Worm (Caenorhabditis elegans) whole organism, L4/young adult: ENCODE data around the gene catp-3.

Experiments
- W03F9.2 ChIP-seq: fragments of 150-350 bp; optimal IDR thresholded peaks from 2 replicates; lab custom pipeline; 2014; ENCODE audit warnings: missing biosample characterization, missing genetic modification characterization
- him-1 ChIP-seq: sonication (generic microtip); optimal IDR thresholded peaks from 2 replicates; lab custom pipeline; 2016; ENCODE audit warnings: missing genotype, missing genetic modification reagents, missing genetic modification characterization, missing compliant biosample characterization

ce11 chrV:8054130-8054529 is 21.7 kb upstream of the catp-3 start, which contains the start of gene ZC513.2:
- TF ChIP-seq him-1 (tag; lab: Kevin White, UChicago) (no peak), W03F9.2 (no peak)
